Fruit fly (Drosophila melanogaster) whole organism, embryonic: ENCODE data around the gene mRpL35.

ENCODE experiments used
- Atf3 ChIP-seq: fragments of 200-800 bp; sonication (Bioruptor generic); optimal IDR thresholded peaks from 3 replicates; lab custom pipeline; 2016; ENCODE audit warnings: missing biosample characterization, missing genetic modification characterization
- B-H1 ChIP-seq: fragments of 200-800 bp; sonication (Bioruptor generic); IDR thresholded peaks from 3 replicates; pipeline ENCODE4 v1.3.6; 2022; ENCODE audit warnings: missing biosample characterization, missing genetic modification characterization
- CG10209 ChIP-seq: fragments of 200-800 bp; sonication (Bioruptor generic); optimal IDR thresholded peaks from 3 replicates; lab custom pipeline; 2017; ENCODE audit warnings: missing biosample characterization, mild to moderate bottlenecking, missing genetic modification characterization, missing genetic modification reagents
- CG11696 ChIP-seq: fragments of 200-800 bp; sonication (Bioruptor generic); IDR thresholded peaks from 2 replicates; pipeline ENCODE4 v1.3.6; 2022; ENCODE audit warnings: missing biosample characterization, missing genetic modification characterization
- CG17385 ChIP-seq: fragments of 200-800 bp; sonication (Bioruptor generic); optimal IDR thresholded peaks from 3 replicates; lab custom pipeline; 2018; ENCODE audit warnings: missing biosample characterization, mild to moderate bottlenecking, missing genetic modification characterization
- CG17568 ChIP-seq: fragments of 200-800 bp; sonication (Bioruptor generic); optimal IDR thresholded peaks from 2 replicates; lab custom pipeline; 2018; ENCODE audit warnings: missing biosample characterization, mild to moderate bottlenecking, missing genetic modification characterization, moderate library complexity
- CG17612 ChIP-seq: fragments of 200-800 bp; sonication (Bioruptor generic); IDR thresholded peaks from 2 replicates; pipeline ENCODE4 v1.3.6; 2022; ENCODE audit warnings: missing biosample characterization, missing genetic modification characterization
- CG2199 ChIP-seq: fragments of 200-800 bp; sonication (Bioruptor generic); IDR thresholded peaks from 3 replicates; pipeline ENCODE4 v1.3.6; 2022; ENCODE audit warnings: missing biosample characterization, missing genetic modification characterization
- CG34422 ChIP-seq: fragments of 200-800 bp; sonication (Bioruptor generic); IDR thresholded peaks from 3 replicates; pipeline ENCODE4 v1.3.6; 2022; ENCODE audit warnings: missing biosample characterization, missing genetic modification characterization
- CG3838 ChIP-seq: fragments of 200-800 bp; sonication (Bioruptor generic); optimal IDR thresholded peaks from 3 replicates; lab custom pipeline; 2016; ENCODE audit warnings: missing biosample characterization, missing genetic modification characterization
- CG42726 ChIP-seq: fragments of 200-800 bp; sonication (Bioruptor generic); IDR thresholded peaks from 2 replicates; pipeline ENCODE4 v1.3.6; 2022; ENCODE audit warnings: missing biosample characterization, missing genetic modification characterization; ENCODE audit not compliant: partially characterized antibody
- CG4820 ChIP-seq: fragments of 200-800 bp; sonication (Bioruptor generic); optimal IDR thresholded peaks from 3 replicates; lab custom pipeline; 2016; ENCODE audit warnings: missing biosample characterization, missing genetic modification characterization
- CG6175 ChIP-seq: fragments of 200-800 bp; sonication (Bioruptor generic); IDR thresholded peaks from 3 replicates; pipeline ENCODE4 v1.3.6; 2022; ENCODE audit warnings: missing biosample characterization, missing genetic modification characterization
- CG6654 ChIP-seq: fragments of 200-800 bp; sonication (Bioruptor generic); optimal IDR thresholded peaks from 2 replicates; lab custom pipeline; 2017; ENCODE audit warnings: missing biosample characterization, mild to moderate bottlenecking, missing genetic modification characterization
- CG6791 ChIP-seq: fragments of 200-800 bp; sonication (Bioruptor generic); IDR thresholded peaks from 3 replicates; pipeline ENCODE4 v1.3.6; 2022; ENCODE audit warnings: missing biosample characterization, missing genetic modification characterization; ENCODE audit not compliant: partially characterized antibody
- CG7556 ChIP-seq: fragments of 200-800 bp; sonication (Bioruptor generic); optimal IDR thresholded peaks from 2 replicates; lab custom pipeline; 2017; ENCODE audit warnings: missing biosample characterization, mild to moderate bottlenecking, missing genetic modification characterization
- CG8478 ChIP-seq: fragments of >200 bp; optimal IDR thresholded peaks from 2 replicates; lab custom pipeline; 2018
- CG8765 ChIP-seq: fragments of 200-800 bp; sonication (Bioruptor generic); IDR thresholded peaks from 2 replicates; pipeline ENCODE4 v1.3.6; 2022; ENCODE audit warnings: missing biosample characterization, missing genetic modification characterization
- CG9797 ChIP-seq: fragments of 200-800 bp; sonication (Bioruptor generic); optimal IDR thresholded peaks from 3 replicates; lab custom pipeline; 2018; ENCODE audit warnings: missing biosample characterization, mild to moderate bottlenecking, missing genetic modification characterization
- D19A ChIP-seq: fragments of 200-800 bp; optimal IDR thresholded peaks from 3 replicates; lab custom pipeline; 2019; ENCODE audit warnings: missing biosample characterization, mild to moderate bottlenecking, missing genetic modification characterization, moderate library complexity
- Dp ChIP-seq: fragments of 200-800 bp; sonication (Bioruptor generic); optimal IDR thresholded peaks from 2 replicates; lab custom pipeline; 2018; ENCODE audit warnings: missing biosample characterization, mild to moderate bottlenecking, missing genetic modification characterization, moderate library complexity
- Fer1 ChIP-seq: fragments of 200-800 bp; sonication (Bioruptor generic); optimal IDR thresholded peaks from 2 replicates; lab custom pipeline; 2017; ENCODE audit warnings: missing biosample characterization, mild to moderate bottlenecking, missing genetic modification characterization
- Gsc ChIP-seq: fragments of 200-800 bp; sonication (Bioruptor generic); IDR thresholded peaks from 2 replicates; pipeline ENCODE4 v1.3.6; 2022; ENCODE audit warnings: missing biosample characterization, missing genetic modification characterization
- H15 ChIP-seq: fragments of 200-800 bp; sonication (Bioruptor generic); IDR thresholded peaks from 3 replicates; pipeline ENCODE4 v1.3.6; 2022; ENCODE audit warnings: missing biosample characterization, missing genetic modification characterization
- H2.0 ChIP-seq: fragments of 200-800 bp; sonication (Bioruptor generic); IDR thresholded peaks from 2 replicates; pipeline ENCODE4 v1.3.6; 2022; ENCODE audit warnings: missing biosample characterization, missing genetic modification characterization
- Myb ChIP-seq: fragments of 200-800 bp; sonication (Bioruptor generic); optimal IDR thresholded peaks from 2 replicates; lab custom pipeline; 2016; ENCODE audit warnings: missing biosample characterization, missing genetic modification characterization
- Nf-YA ChIP-seq: fragments of 200-800 bp; sonication (Bioruptor generic); IDR thresholded peaks from 2 replicates; pipeline ENCODE4 v1.3.6; 2022; ENCODE audit warnings: missing biosample characterization, missing genetic modification characterization
- Optix ChIP-seq: fragments of 200-800 bp; sonication (Bioruptor generic); IDR thresholded peaks from 3 replicates; pipeline ENCODE4 v1.3.6; 2022; ENCODE audit warnings: missing biosample characterization, missing genetic modification characterization
- Sox100B ChIP-seq: fragments of 200-800 bp; sonication (Bioruptor generic); optimal IDR thresholded peaks from 3 replicates; lab custom pipeline; 2018; ENCODE audit warnings: missing biosample characterization, mild to moderate bottlenecking, missing genetic modification characterization
- Sox102F ChIP-seq: fragments of 200-800 bp; sonication (Bioruptor generic); optimal IDR thresholded peaks from 2 replicates; lab custom pipeline; 2018; ENCODE audit warnings: missing biosample characterization, mild to moderate bottlenecking, missing genetic modification characterization, moderate library complexity
- Xbp1 ChIP-seq: fragments of 200-800 bp; sonication (Bioruptor generic); optimal IDR thresholded peaks from 3 replicates; lab custom pipeline; 2016; ENCODE audit warnings: missing biosample characterization, mild to moderate bottlenecking, missing genetic modification characterization
- bsh ChIP-seq, 2 experiments: fragments of 200-800 bp; sonication (Bioruptor generic); optimal IDR thresholded peaks; 2 replicates each; lab custom pipeline; 2017 to 2018; ENCODE audit warnings: mild to moderate bottlenecking in 2 of 2, missing biosample characterization in 2 of 2, missing genetic modification characterization in 2 of 2, moderate library complexity in 1 of 2
- crc ChIP-seq: fragments of 200-800 bp; sonication (Bioruptor generic); optimal IDR thresholded peaks from 2 replicates; lab custom pipeline; 2016; ENCODE audit warnings: missing biosample characterization, missing genetic modification characterization
- danr ChIP-seq: fragments of 200-800 bp; sonication (Bioruptor generic); IDR thresholded peaks from 2 replicates; pipeline ENCODE4 v1.3.6; 2022; ENCODE audit warnings: missing biosample characterization, missing genetic modification characterization
- dimm ChIP-seq: fragments of 200-800 bp; sonication (Bioruptor generic); IDR thresholded peaks from 2 replicates; pipeline ENCODE4 v1.3.6; 2022; ENCODE audit warnings: missing biosample characterization, missing genetic modification characterization
- gcm ChIP-seq: fragments of 200-800 bp; sonication (Bioruptor generic); optimal IDR thresholded peaks from 2 replicates; lab custom pipeline; 2019; ENCODE audit warnings: missing biosample characterization, mild to moderate bottlenecking, missing genetic modification characterization, moderate library complexity
- kah ChIP-seq: fragments of 200-800 bp; sonication (Bioruptor generic); optimal IDR thresholded peaks from 2 replicates; lab custom pipeline; 2018; ENCODE audit warnings: missing biosample characterization, mild to moderate bottlenecking, missing genetic modification characterization
- lola ChIP-seq, 3 experiments: fragments of >200 bp in 2 of 3; fragments of 200-800 bp in 1 of 3; sonication (Bioruptor generic) in 1 of 3; optimal IDR thresholded peaks; 2 replicates each; lab custom pipeline; 2017 to 2019; ENCODE audit warnings: missing biosample characterization in 3 of 3, missing genetic modification characterization in 3 of 3, mild to moderate bottlenecking in 1 of 3, moderate library complexity in 1 of 3
- luna ChIP-seq: fragments of 200-800 bp; sonication (Bioruptor generic); optimal IDR thresholded peaks from 2 replicates; lab custom pipeline; 2016; ENCODE audit warnings: missing biosample characterization, missing genetic modification characterization
- otp ChIP-seq: fragments of 200-800 bp; sonication (Bioruptor generic); IDR thresholded peaks from 3 replicates; pipeline ENCODE4, ENCODE4 v1.3.6; 2022; ENCODE audit warnings: missing biosample characterization, missing genetic modification characterization
- pb ChIP-seq: fragments of 200-800 bp; sonication (Bioruptor generic); optimal IDR thresholded peaks from 3 replicates; lab custom pipeline; 2016; ENCODE audit warnings: missing biosample characterization, missing genetic modification characterization
- peb ChIP-seq: fragments of 200-800 bp; sonication (Bioruptor generic); IDR thresholded peaks from 2 replicates; pipeline ENCODE4 v1.3.6; 2022; ENCODE audit warnings: missing biosample characterization, missing genetic modification characterization
- rib ChIP-seq: fragments of 200-800 bp; sonication (Bioruptor generic); IDR thresholded peaks from 2 replicates; pipeline ENCODE4 v1.3.6; 2022; ENCODE audit warnings: missing biosample characterization, missing genetic modification characterization
- ro ChIP-seq: fragments of 200-800 bp; sonication (Bioruptor generic); IDR thresholded peaks from 2 replicates; pipeline ENCODE4 v1.3.6; 2022; ENCODE audit warnings: missing biosample characterization, missing genetic modification characterization
- sens-2 ChIP-seq: fragments of 200-800 bp; sonication (Bioruptor generic); IDR thresholded peaks from 2 replicates; pipeline ENCODE4 v1.3.6; 2022; ENCODE audit warnings: missing biosample characterization, missing genetic modification characterization
- shn ChIP-seq: fragments of 200-800 bp; sonication (Bioruptor generic); optimal IDR thresholded peaks from 3 replicates; lab custom pipeline; 2016; ENCODE audit warnings: missing biosample characterization, missing genetic modification characterization
- slbo ChIP-seq: fragments of 200-800 bp; sonication (Bioruptor generic); IDR thresholded peaks from 2 replicates; pipeline ENCODE4 v1.3.6; 2022; ENCODE audit warnings: missing biosample characterization, missing genetic modification characterization
- tio ChIP-seq: fragments of 200-800 bp; sonication (Bioruptor generic); optimal IDR thresholded peaks from 2 replicates; lab custom pipeline; 2017; ENCODE audit warnings: missing biosample characterization, missing genetic modification characterization, inconsistent platforms
- trh ChIP-seq: fragments of 200-800 bp; sonication (Bioruptor generic); optimal IDR thresholded peaks from 2 replicates; lab custom pipeline; 2016; ENCODE audit warnings: missing biosample characterization, missing genetic modification characterization
- usp ChIP-seq: fragments of >200 bp; optimal IDR thresholded peaks from 2 replicates; lab custom pipeline; 2017; ENCODE audit warnings: missing biosample characterization, missing genetic modification characterization
- vnd ChIP-seq: fragments of 200-800 bp; sonication (Bioruptor generic); IDR thresholded peaks from 3 replicates; pipeline ENCODE4 v1.3.6; 2022; ENCODE audit warnings: missing biosample characterization, missing genetic modification characterization; ENCODE audit not compliant: partially characterized antibody
- wor ChIP-seq: fragments of 200-800 bp; sonication (Bioruptor generic); IDR thresholded peaks from 2 replicates; pipeline ENCODE4 v1.3.6; 2022; ENCODE audit warnings: missing biosample characterization, missing genetic modification characterization

Gene mRpL35

dm6 chr3R:22034160-22034742 is 10.9 kb downstream of the mRpL35 start, which contains the start of the genes CG45099, CG6015, pit and Fadd (continued):
- no peak for TF ChIP-seq luna (GFP tag; lab: Kevin White, UChicago)
- TF ChIP-seq ro = no peak
- TF ChIP-seq tio (GFP tag; lab: Kevin White, UChicago) = no peak
- TF ChIP-seq CG6175 (GFP tag; lab: Robert Waterston, UW) = no peak
- TF ChIP-seq sens-2 (GFP tag; lab: Robert Waterston, UW) = no peak
- no peak for TF ChIP-seq CG17385 (GFP tag; lab: Kevin White, UChicago)
- TF ChIP-seq B-H1 = no peak
- no peak; the same call in 2 of the 3 replicates for TF ChIP-seq CG2199 (GFP tag; lab: Robert Waterston, UW)
- TF ChIP-seq H2.0 (GFP tag; lab: Robert Waterston, UW) = no peak
- no peak for TF ChIP-seq CG8765 (GFP tag; lab: Robert Waterston, UW)
- no peak for TF ChIP-seq CG11696 (GFP tag; lab: Robert Waterston, UW)
- TF ChIP-seq pb (GFP tag; lab: Kevin White, UChicago) = no peak
- no peak for TF ChIP-seq CG7556 (GFP tag; lab: Kevin White, UChicago)
- no peak for TF ChIP-seq peb (GFP tag; lab: Robert Waterston, UW)
- TF ChIP-seq Optix (GFP tag; lab: Robert Waterston, UW) = no peak
- TF ChIP-seq CG17568 (GFP tag; lab: Kevin White, UChicago) = no peak
- no peak for TF ChIP-seq otp
- TF ChIP-seq CG42726 (GFP tag; lab: Robert Waterston, UW) = no peak
- TF ChIP-seq dimm (GFP tag; lab: Robert Waterston, UW) = no peak
- no peak for TF ChIP-seq Xbp1 (GFP tag; lab: Kevin White, UChicago)
- peak; percentile 56; the same call in 2 of the 3 replicates for TF ChIP-seq CG6791 (GFP tag; lab: Robert Waterston, UW)
- no peak for TF ChIP-seq bsh (GFP tag; optimal IDR thresholded peaks at IDR 0.05; lab: Kevin White, UChicago)
- no peak for TF ChIP-seq Sox100B
- peak; percentile 51; the same call in 1 of the 3 replicates for TF ChIP-seq vnd (GFP tag; lab: Robert Waterston, UW)
- TF ChIP-seq CG3838 = no peak
- TF ChIP-seq Gsc (GFP tag; lab: Robert Waterston, UW) = no peak
- 0 out of 2 replicates have a peak, but pooled peaks have one; percentile 4 for TF ChIP-seq slbo (GFP tag; lab: Robert Waterston, UW)
- no peak for TF ChIP-seq D19A
- TF ChIP-seq Nf-YA (GFP tag; lab: Robert Waterston, UW) = no peak
- TF ChIP-seq Dp (GFP tag; lab: Kevin White, UChicago) = peak; percentile 14
- peak; percentile 25 for TF ChIP-seq Myb (GFP tag; lab: Kevin White, UChicago)
- TF ChIP-seq Fer1 = no peak
- TF ChIP-seq danr (GFP tag; lab: Robert Waterston, UW) = no peak
- no peak for TF ChIP-seq CG4820 (GFP tag; lab: Kevin White, UChicago)
- no peak for TF ChIP-seq trh (GFP tag; lab: Kevin White, UChicago)
- TF ChIP-seq CG8478 (lab: Kevin White, UChicago) = no peak
- no peak for TF ChIP-seq gcm
- TF ChIP-seq crc = no peak
- peak; percentile 83 for TF ChIP-seq CG9797 (GFP tag; lab: Kevin White, UChicago)
- no peak for TF ChIP-seq rib (GFP tag; lab: Robert Waterston, UW)
- no peak for TF ChIP-seq lola (GFP tag; optimal IDR thresholded peaks at IDR 0.05; lab: Kevin White, UChicago)
- no peak for TF ChIP-seq usp (GFP tag; lab: Kevin White, UChicago)
- TF ChIP-seq CG6654 (GFP tag; lab: Kevin White, UChicago) = no peak
- TF ChIP-seq CG34422 = no peak
- no peak for TF ChIP-seq wor (GFP tag; lab: Robert Waterston, UW)
- TF ChIP-seq Sox102F (GFP tag; lab: Kevin White, UChicago) = no peak
- TF ChIP-seq shn (GFP tag; lab: Kevin White, UChicago) = no peak
- no peak for TF ChIP-seq CG10209 (GFP tag; lab: Kevin White, UChicago)
- no peak for TF ChIP-seq H15 (GFP tag; lab: Robert Waterston, UW)
- no peak for TF ChIP-seq kah (GFP tag; lab: Kevin White, UChicago)
- TF ChIP-seq Atf3 (GFP tag; lab: Kevin White, UChicago) = no peak
- TF ChIP-seq CG17612 (GFP tag; lab: Robert Waterston, UW) = no peak
